Worm (Caenorhabditis elegans): Measurements from ENCODE around the gene srd-42.

ce11 chrX:13328034-13328433 is 24.8 kb upstream of the srd-42 start, which contains the start of gene sir-2.2:
- TF ChIP-seq med-1 (GFP tag; optimal IDR thresholded peaks at IDR 0.05; ENCODE audit: insufficient read depth) (no peak), tab-1 (GFP tag; IDR thresholded peaks at IDR 0.05) (no peak)

Data from whole organism, midembryonic.